Fruit fly (Drosophila melanogaster) whole organism, wandering third instar larva: ENCODE measurements around the gene hob.

ENCODE experiments used
- CG32264 ChIP-seq: fragments of 200-800 bp; sonication (Bioruptor generic); optimal IDR thresholded peaks from 2 replicates; lab custom pipeline; 2016; ENCODE audit warnings: missing biosample characterization, missing genetic modification characterization
- CrebA ChIP-seq: fragments of 200-800 bp; sonication (Bioruptor generic); optimal IDR thresholded peaks from 2 replicates; lab custom pipeline; 2016; ENCODE audit warnings: missing biosample characterization, mild to moderate bottlenecking, missing genetic modification characterization, borderline replicate concordance
- GATAd ChIP-seq: sonication (Bioruptor generic); optimal IDR thresholded peaks from 2 replicates; lab custom pipeline; 2016; ENCODE audit warnings: missing biosample characterization, missing genetic modification characterization
- Hr83 ChIP-seq: fragments of 200-300 bp; sonication (Bioruptor generic); optimal IDR thresholded peaks from 2 replicates; lab custom pipeline; 2016; ENCODE audit warnings: missing biosample characterization, mild to moderate bottlenecking, missing genetic modification characterization, moderate library complexity; ENCODE audit not compliant: poor library complexity, severe bottlenecking
- Jra ChIP-seq: sonication (Bioruptor generic); optimal IDR thresholded peaks from 2 replicates; lab custom pipeline; 2016; ENCODE audit warnings: missing biosample characterization, missing genetic modification characterization
- Mio ChIP-seq: sonication (Bioruptor generic); optimal IDR thresholded peaks from 2 replicates; lab custom pipeline; 2016; ENCODE audit warnings: missing biosample characterization, missing genetic modification characterization
- N ChIP-seq: fragments of >200 bp; optimal IDR thresholded peaks from 2 replicates; lab custom pipeline; 2018; ENCODE audit warnings: missing biosample characterization, missing external identifiers, missing genetic modification characterization
- OdsH ChIP-seq: fragments of 200-800 bp; sonication (Bioruptor generic); optimal IDR thresholded peaks from 2 replicates; lab custom pipeline; 2016; ENCODE audit warnings: missing biosample characterization, mild to moderate bottlenecking, missing genetic modification characterization
- Rel ChIP-seq, 2 experiments: fragments of 200-800 bp; sonication (Bioruptor generic) in 1 of 2; optimal IDR thresholded peaks; 2 replicates in 1 of 2; 3 replicates in 1 of 2; lab custom pipeline; 2016 to 2019; ENCODE audit warnings: mild to moderate bottlenecking in 2 of 2, missing biosample characterization in 2 of 2, missing genetic modification characterization in 2 of 2, moderate library complexity in 1 of 2
- Sp1 ChIP-seq: fragments of 200-800 bp; sonication (Bioruptor generic); optimal IDR thresholded peaks from 3 replicates; lab custom pipeline; 2019; ENCODE audit warnings: missing biosample characterization, mild to moderate bottlenecking, missing genetic modification characterization, moderate library complexity
- Vsx2 ChIP-seq: fragments of 200-300, 225-300 bp; sonication (Bioruptor generic); optimal IDR thresholded peaks from 2 replicates; lab custom pipeline; 2018; ENCODE audit warnings: missing biosample characterization, missing genetic modification characterization; ENCODE audit not compliant: partially characterized antibody
- dl ChIP-seq, 2 experiments: fragments of 175-275, 200-275 bp in 1 of 2; fragments of 200-275 bp in 1 of 2; sonication (Bioruptor generic); optimal IDR thresholded peaks; lab custom pipeline; 2018; ENCODE audit warnings: mild to moderate bottlenecking in 2 of 2, missing biosample characterization in 2 of 2, missing genetic modification characterization in 2 of 2, moderate library complexity in 2 of 2; ENCODE audit not compliant: partially characterized antibody in 2 of 2, insufficient read depth in 1 of 2
- foxo ChIP-seq, 2 experiments: fragments of 200-800 bp; sonication (Bioruptor generic); optimal IDR thresholded peaks; 2 replicates in 1 of 2; 3 replicates in 1 of 2; lab custom pipeline; 2016 to 2017; ENCODE audit warnings: missing biosample characterization in 2 of 2, missing genetic modification characterization in 2 of 2
- fru ChIP-seq: fragments of 200-800 bp; sonication (Bioruptor generic); optimal IDR thresholded peaks from 3 replicates; lab custom pipeline; 2016; ENCODE audit warnings: missing biosample characterization, mild to moderate bottlenecking, missing genetic modification characterization
- jim ChIP-seq: fragments of 175-275, 200-325 bp; sonication (Bioruptor generic); optimal IDR thresholded peaks from 2 replicates; lab custom pipeline; 2016; ENCODE audit warnings: missing biosample characterization, mild to moderate bottlenecking, missing genetic modification characterization
- lola ChIP-seq: fragments of >200 bp; optimal IDR thresholded peaks from 2 replicates; lab custom pipeline; 2017; ENCODE audit warnings: missing biosample characterization, missing genetic modification characterization
- usp ChIP-seq: fragments of >200 bp; optimal IDR thresholded peaks from 2 replicates; lab custom pipeline; 2017; ENCODE audit warnings: missing biosample characterization, missing genetic modification characterization
- woc ChIP-seq: sonication (Bioruptor generic); optimal IDR thresholded peaks from 2 replicates; lab custom pipeline; 2016; ENCODE audit warnings: missing biosample characterization, mild to moderate bottlenecking, missing genetic modification characterization

The hob gene

DNA sequence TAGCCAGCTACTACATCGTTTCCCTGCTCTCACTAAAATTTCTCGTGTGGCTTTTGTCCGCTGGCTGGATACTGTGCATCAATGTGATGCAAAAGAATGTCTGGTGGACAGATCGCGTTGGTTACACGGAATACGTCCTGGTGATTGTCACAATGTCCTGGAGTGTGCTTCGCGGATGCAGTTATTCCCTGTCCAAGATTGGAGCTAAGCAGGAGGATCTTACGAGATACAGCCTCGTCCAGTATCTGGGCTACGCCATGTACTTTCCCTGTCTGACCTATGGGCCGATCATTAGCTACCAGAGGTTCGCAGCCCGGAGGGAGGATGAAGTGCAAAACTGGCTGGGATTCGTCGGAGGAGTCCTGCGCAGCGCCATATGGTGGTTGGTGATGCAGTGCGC, 56.1 kb downstream of the hob start:
- TF ChIP-seq Sp1 (GFP tag; lab: Kevin White, UChicago) (no peak), CrebA (GFP tag; lab: Kevin White, UChicago) (no peak), fru (GFP tag; lab: Kevin White, UChicago) (no peak), Hr83 (GFP tag; lab: Kevin White, UChicago) (no peak), Mio (no peak), foxo (GFP tag; optimal IDR thresholded peaks at IDR 0.05; lab: Kevin White, UChicago) (no peak), Jra (GFP tag; lab: Kevin White, UChicago) (no peak), jim (no peak), OdsH (GFP tag; lab: Kevin White, UChicago) (no peak), woc (no peak), Vsx2 (GFP tag; lab: Kevin White, UChicago) (no peak), usp (GFP tag; lab: Kevin White, UChicago) (no peak), GATAd (no peak), N (no peak), lola (GFP tag; lab: Kevin White, UChicago) (no peak), dl (GFP tag; optimal IDR thresholded peaks at IDR 0.05; lab: Kevin White, UChicago; ENCODE audit: insufficient read depth in 1 of 2, partially characterized antibody in 2 of 2) (no peak)
- TF ChIP-seq, all 38 proteins: peak for 0

DNA sequence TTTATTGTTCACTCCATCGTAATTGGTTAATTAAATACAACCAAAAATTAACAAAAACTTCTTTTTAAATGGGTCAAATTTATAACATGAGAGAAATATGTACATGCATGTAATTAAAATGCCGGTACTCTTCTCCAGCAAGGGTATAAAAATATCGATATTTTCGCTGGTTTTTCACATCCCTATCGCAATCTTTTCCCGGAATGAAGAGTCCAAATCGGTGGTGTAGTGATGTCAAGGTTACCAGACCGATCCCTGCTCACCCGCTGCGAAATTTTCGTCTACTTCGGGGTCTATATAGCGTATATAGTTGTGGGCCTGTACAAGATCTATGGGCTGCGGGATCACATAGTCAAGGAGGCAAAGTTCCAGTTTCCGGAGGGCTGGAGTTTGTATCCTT, 56.8 kb downstream of the hob start, which contains the start of gene rasp:
rasp (plus strand) TSS at position 213 of the 400 bp plus-strand sequence.
- no peak for TF ChIP-seq Rel (GFP tag; optimal IDR thresholded peaks at IDR 0.05; lab: Kevin White, UChicago)
- peak; percentile 59 for TF ChIP-seq Rel (tag; optimal IDR thresholded peaks at IDR 0.05; lab: Kevin White, UChicago)
- TF ChIP-seq CG32264 (GFP tag; lab: Kevin White, UChicago): no peak
